Worm (Caenorhabditis elegans) whole organism, early embryonic: ENCODE measurements around the gene cest-5.1.

Experiments used
- B0310.2 ChIP-seq: sonication (generic microtip); optimal IDR thresholded peaks from 2 replicates; lab custom pipeline; 2016; ENCODE audit warnings: mild to moderate bottlenecking, missing genetic modification characterization, missing compliant biosample characterization
- F13C5.2 ChIP-seq: sonication (generic microtip); optimal IDR thresholded peaks from 2 replicates; lab custom pipeline; 2017; ENCODE audit warnings: mild to moderate bottlenecking, missing genetic modification characterization, inconsistent platforms, missing compliant biosample characterization
- aly-1 ChIP-seq: sonication (generic microtip); optimal IDR thresholded peaks from 2 replicates; lab custom pipeline; 2016; ENCODE audit warnings: missing genetic modification characterization, missing compliant biosample characterization
- ama-1 ChIP-seq: fragments of 150-350 bp; optimal IDR thresholded peaks from 2 replicates; lab custom pipeline; 2014
- ceh-13 ChIP-seq: fragments of 200-800 bp; sonication (Bioruptor generic); optimal IDR thresholded peaks from 2 replicates; lab custom pipeline; 2018; ENCODE audit warnings: mild to moderate bottlenecking, missing genetic modification characterization, missing compliant biosample characterization
- ceh-36 ChIP-seq: sonication (generic microtip); optimal IDR thresholded peaks from 2 replicates; lab custom pipeline; 2016; ENCODE audit warnings: missing genetic modification characterization, inconsistent platforms, missing compliant biosample characterization
- ets-7 ChIP-seq: sonication (generic microtip); optimal IDR thresholded peaks from 2 replicates; lab custom pipeline; 2016; ENCODE audit warnings: missing genotype, missing genetic modification characterization, missing compliant biosample characterization
- flt-1 ChIP-seq: fragments of 200-800 bp; sonication (Bioruptor generic); IDR thresholded peaks from 2 replicates; pipeline ENCODE4 v1.3.6; 2022; ENCODE audit warnings: missing genetic modification characterization, missing compliant biosample characterization
- hmbx-1 ChIP-seq: sonication (generic microtip); optimal IDR thresholded peaks from 2 replicates; lab custom pipeline; 2016; ENCODE audit warnings: mild to moderate bottlenecking, missing genetic modification characterization, missing compliant biosample characterization
- hmg-4 ChIP-seq: fragments of 200-800 bp; sonication (Bioruptor generic); optimal IDR thresholded peaks from 2 replicates; lab custom pipeline; 2018; ENCODE audit warnings: mild to moderate bottlenecking, missing genetic modification characterization, missing compliant biosample characterization
- hnd-1 ChIP-seq: sonication (generic microtip); optimal IDR thresholded peaks from 2 replicates; lab custom pipeline; 2016; ENCODE audit warnings: missing genetic modification characterization, missing compliant biosample characterization
- pes-1 ChIP-seq: fragments of 200-800 bp; sonication (Bioruptor generic); IDR thresholded peaks from 2 replicates; pipeline ENCODE4 v1.3.6; 2022; ENCODE audit warnings: missing genetic modification reagents, missing genetic modification characterization, missing compliant biosample characterization
- scrt-1 ChIP-seq: fragments of 200-800 bp; sonication (Bioruptor generic); IDR thresholded peaks from 2 replicates; pipeline ENCODE4 v1.3.6; 2022; ENCODE audit warnings: missing genetic modification characterization, missing compliant biosample characterization
- sea-1 ChIP-seq: fragments of 200-800 bp; sonication (Bioruptor generic); conservative IDR thresholded peaks from 2 replicates; pipeline ENCODE4 v1.3.6; 2022; ENCODE audit warnings: missing genetic modification characterization, missing compliant biosample characterization
- tbx-11 ChIP-seq: fragments of 200-800 bp; sonication (Bioruptor generic); IDR thresholded peaks from 2 replicates; pipeline ENCODE4 v1.3.6; 2022; ENCODE audit warnings: missing genetic modification characterization, missing compliant biosample characterization
- tbx-37 ChIP-seq: fragments of 200-800 bp; sonication (Bioruptor generic); conservative IDR thresholded peaks from 2 replicates; pipeline ENCODE4 v1.3.6; 2022; ENCODE audit warnings: missing genetic modification reagents, missing genetic modification characterization, missing compliant biosample characterization
- tra-4 ChIP-seq: sonication (generic microtip); optimal IDR thresholded peaks from 2 replicates; lab custom pipeline; 2017; ENCODE audit warnings: missing genetic modification characterization, missing compliant biosample characterization

The cest-5.1 gene

ce11 chrIV:6621252-6621651 is 10.3 kb downstream of the cest-5.1 start, which contains the start of gene C01B10.3:
C01B10.3 (minus strand) TSS chrIV:6621352.
- TF ChIP-seq ceh-36 (tag; lab: Kevin White, UChicago) (no peak), pes-1 (GFP tag; lab: Robert Waterston, UW) (no peak), tbx-37 (GFP tag; lab: Robert Waterston, UW) (no peak), scrt-1 (GFP tag; lab: Robert Waterston, UW) (no peak), tbx-11 (no peak), hmg-4 (GFP tag; lab: Kevin White, UChicago) (no peak), hmbx-1 (no peak), F13C5.2 (tag; lab: Kevin White, UChicago) (no peak), flt-1 (GFP tag; lab: Robert Waterston, UW) (no peak), sea-1 (no peak), ama-1 (lab: Kevin White, UChicago) (no peak), ceh-13 (GFP tag; lab: Kevin White, UChicago) (no peak), aly-1 (no peak), ets-7 (no peak)

ce11 chrIV:6618607-6619006 is 12.9 kb downstream of the cest-5.1 start:
- no peak for TF ChIP-seq ama-1 (lab: Kevin White, UChicago)
- TF ChIP-seq flt-1 (GFP tag; lab: Robert Waterston, UW) = no peak

- TF ChIP-seq flt-1 (GFP tag; lab: Robert Waterston, UW) (no peak), ama-1 (lab: Kevin White, UChicago) (no peak), tra-4 (tag; lab: Kevin White, UChicago) (no peak), sea-1 (no peak)
Observed at ce11 chrIV:6613296-6613695, 18.3 kb downstream of the cest-5.1 start, which contains the start of gene drh-1. drh-1 (minus strand) TSS chrIV:6613353.

ce11 chrIV:6607059-6607458 is 24.5 kb downstream of the cest-5.1 start:
- no peak for TF ChIP-seq flt-1 (GFP tag; lab: Robert Waterston, UW)
- no peak for TF ChIP-seq hnd-1 (tag; lab: Kevin White, UChicago)
- no peak for TF ChIP-seq ama-1 (lab: Kevin White, UChicago)
- TF ChIP-seq ets-7 = no peak
- no peak for TF ChIP-seq pes-1 (GFP tag; lab: Robert Waterston, UW)
- no peak for TF ChIP-seq F13C5.2 (tag; lab: Kevin White, UChicago)
- no peak for TF ChIP-seq hmg-4 (GFP tag; lab: Kevin White, UChicago)
- TF ChIP-seq ceh-36 (tag; lab: Kevin White, UChicago) = no peak
- no peak for TF ChIP-seq ceh-13 (GFP tag; lab: Kevin White, UChicago)
- TF ChIP-seq tra-4 (tag; lab: Kevin White, UChicago) = no peak
- no peak for TF ChIP-seq B0310.2 (tag; lab: Kevin White, UChicago)
- TF ChIP-seq hmbx-1 = no peak
- no peak for TF ChIP-seq sea-1
- TF ChIP-seq aly-1 = no peak
- no peak for TF ChIP-seq scrt-1 (GFP tag; lab: Robert Waterston, UW)
- no peak for TF ChIP-seq tbx-37 (GFP tag; lab: Robert Waterston, UW)

- no peak for TF ChIP-seq ets-7
- no peak for TF ChIP-seq ceh-36 (tag; lab: Kevin White, UChicago)
- no peak for TF ChIP-seq scrt-1 (GFP tag; lab: Robert Waterston, UW)
- TF ChIP-seq B0310.2 (tag; lab: Kevin White, UChicago) = no peak
- TF ChIP-seq tra-4 (tag; lab: Kevin White, UChicago) = no peak
- no peak for TF ChIP-seq hmg-4 (GFP tag; lab: Kevin White, UChicago)
- no peak for TF ChIP-seq flt-1 (GFP tag; lab: Robert Waterston, UW)
- TF ChIP-seq tbx-11 = no peak
- TF ChIP-seq sea-1 = no peak
- TF ChIP-seq hmbx-1 = no peak
- no peak for TF ChIP-seq ama-1 (lab: Kevin White, UChicago)
- TF ChIP-seq pes-1 (GFP tag; lab: Robert Waterston, UW) = no peak
- TF ChIP-seq F13C5.2 (tag; lab: Kevin White, UChicago) = no peak
- no peak for TF ChIP-seq hnd-1 (tag; lab: Kevin White, UChicago)
- no peak for TF ChIP-seq aly-1
- TF ChIP-seq tbx-37 (GFP tag; lab: Robert Waterston, UW) = no peak
- TF ChIP-seq ceh-13 (GFP tag; lab: Kevin White, UChicago) = no peak
Observed at ce11 chrIV:6606587-6606986, 25.0 kb downstream of the cest-5.1 start.

ce11 chrIV:6605863-6606262 is 25.7 kb downstream of the cest-5.1 start, which contains the start of gene nstp-2:
nstp-2 (minus strand) TSS chrIV:6606188.
- TF ChIP-seq ceh-36 (tag; lab: Kevin White, UChicago) = no peak
- no peak for TF ChIP-seq sea-1
- no peak for TF ChIP-seq flt-1 (GFP tag; lab: Robert Waterston, UW)
- TF ChIP-seq tbx-11 = no peak
- TF ChIP-seq tbx-37 (GFP tag; lab: Robert Waterston, UW) = no peak
- TF ChIP-seq hnd-1 (tag; lab: Kevin White, UChicago) = no peak
- no peak for TF ChIP-seq pes-1 (GFP tag; lab: Robert Waterston, UW)
- TF ChIP-seq tra-4 (tag; lab: Kevin White, UChicago) = no peak

ce11 chrIV:6603549-6603948 is 28.0 kb downstream of the cest-5.1 start:
- TF ChIP-seq ceh-13 (GFP tag; lab: Kevin White, UChicago) (no peak), tbx-11 (no peak), B0310.2 (tag; lab: Kevin White, UChicago) (no peak), pes-1 (GFP tag; lab: Robert Waterston, UW) (no peak), hnd-1 (tag; lab: Kevin White, UChicago) (no peak), tbx-37 (GFP tag; lab: Robert Waterston, UW) (no peak)

- TF ChIP-seq pes-1 (GFP tag; lab: Robert Waterston, UW) (no peak), aly-1 (no peak)
Observed at ce11 chrIV:6602376-6602775, 29.2 kb downstream of the cest-5.1 start, which contains the start of gene F15B10.3. F15B10.3 (plus strand) TSS chrIV:6602676.
